Fruit fly (Drosophila melanogaster) whole organism, embryonic: ENCODE measurements around the gene wit.
A peak's percentile ranks its signal among the peaks of the same experiment; 100 is the strongest.

ENCODE experiments used
- Antp ChIP-seq: fragments of 200-800 bp; sonication (Bioruptor generic); optimal IDR thresholded peaks from 3 replicates; lab custom pipeline; 2016; ENCODE audit warnings: missing biosample characterization, missing genetic modification characterization
- Bgb ChIP-seq: fragments of 200-800 bp; sonication (Bioruptor generic); IDR thresholded peaks from 2 replicates; pipeline ENCODE4 v1.3.6; 2022; ENCODE audit warnings: missing biosample characterization, missing genetic modification characterization; ENCODE audit not compliant: partially characterized antibody
- C15 ChIP-seq: fragments of 200-800 bp; sonication (Bioruptor generic); IDR thresholded peaks from 3 replicates; pipeline ENCODE4 v1.3.6; 2022; ENCODE audit warnings: missing biosample characterization, missing genetic modification characterization
- CG10543 ChIP-seq: fragments of 200-800 bp; sonication (Bioruptor generic); optimal IDR thresholded peaks from 3 replicates; lab custom pipeline; 2017; ENCODE audit warnings: missing biosample characterization, mild to moderate bottlenecking, missing genetic modification characterization, moderate library complexity
- CG11456 ChIP-seq: fragments of 200-800 bp; sonication (Bioruptor generic); IDR thresholded peaks from 3 replicates; pipeline ENCODE4 v1.3.6; 2022; ENCODE audit warnings: missing biosample characterization, missing genetic modification characterization
- CG12155 ChIP-seq: fragments of 200-800 bp; sonication (Bioruptor generic); optimal IDR thresholded peaks from 3 replicates; lab custom pipeline; 2016; ENCODE audit warnings: missing biosample characterization, missing genetic modification characterization
- CG1647 ChIP-seq: fragments of 200-800 bp; sonication (Bioruptor generic); optimal IDR thresholded peaks from 3 replicates; lab custom pipeline; 2016; ENCODE audit warnings: missing biosample characterization, missing genetic modification characterization
- CG2120 ChIP-seq: fragments of 200-800 bp; sonication (Bioruptor generic); optimal IDR thresholded peaks from 3 replicates; lab custom pipeline; 2016; ENCODE audit warnings: missing biosample characterization, missing genetic modification characterization
- CG30020 ChIP-seq: fragments of 200-800 bp; optimal IDR thresholded peaks from 2 replicates; lab custom pipeline; 2019; ENCODE audit warnings: missing biosample characterization, mild to moderate bottlenecking, missing genetic modification characterization, moderate library complexity
- CG31388 ChIP-seq: fragments of 200-800 bp; sonication (Bioruptor generic); optimal IDR thresholded peaks from 2 replicates; lab custom pipeline; 2016; ENCODE audit warnings: missing biosample characterization, missing genetic modification characterization
- CG34224 ChIP-seq: fragments of 200-800 bp; sonication (Bioruptor generic); IDR thresholded peaks from 3 replicates; pipeline ENCODE4 v1.3.6; 2022; ENCODE audit warnings: missing biosample characterization, missing genetic modification characterization; ENCODE audit not compliant: partially characterized antibody
- CG4360 ChIP-seq: fragments of 200-800 bp; sonication (Bioruptor generic); IDR thresholded peaks from 2 replicates; pipeline ENCODE4 v1.3.6; 2022; ENCODE audit warnings: missing biosample characterization, missing genetic modification characterization
- CG4854 ChIP-seq: fragments of 200-800 bp; sonication (Bioruptor generic); optimal IDR thresholded peaks from 2 replicates; lab custom pipeline; 2016; ENCODE audit warnings: missing biosample characterization, missing genetic modification characterization, inconsistent platforms
- CG5953 ChIP-seq: fragments of 200-800 bp; sonication (Bioruptor generic); IDR thresholded peaks from 2 replicates; pipeline ENCODE4 v1.3.6; 2022; ENCODE audit warnings: missing biosample characterization, missing genetic modification characterization
- CG6175 ChIP-seq: fragments of 200-800 bp; sonication (Bioruptor generic); IDR thresholded peaks from 3 replicates; pipeline ENCODE4 v1.3.6; 2022; ENCODE audit warnings: missing biosample characterization, missing genetic modification characterization
- CG6765 ChIP-seq: fragments of 200-800 bp; sonication (Bioruptor generic); optimal IDR thresholded peaks from 3 replicates; lab custom pipeline; 2017; ENCODE audit warnings: missing biosample characterization, mild to moderate bottlenecking, missing genetic modification characterization
- CkIIα-i1 ChIP-seq: fragments of 200-800 bp; sonication (Bioruptor generic); IDR thresholded peaks from 2 replicates; pipeline ENCODE4 v1.3.6; 2022; ENCODE audit warnings: missing biosample characterization, missing genetic modification characterization
- Dfd ChIP-seq, 2 experiments: fragments of >200 bp; optimal IDR thresholded peaks; 2 replicates each; lab custom pipeline; 2017; ENCODE audit warnings: missing biosample characterization in 2 of 2, missing genetic modification characterization in 2 of 2
- Fer1 ChIP-seq: fragments of 200-800 bp; sonication (Bioruptor generic); optimal IDR thresholded peaks from 2 replicates; lab custom pipeline; 2017; ENCODE audit warnings: missing biosample characterization, mild to moderate bottlenecking, missing genetic modification characterization
- H15 ChIP-seq: fragments of 200-800 bp; sonication (Bioruptor generic); IDR thresholded peaks from 3 replicates; pipeline ENCODE4 v1.3.6; 2022; ENCODE audit warnings: missing biosample characterization, missing genetic modification characterization
- Hey ChIP-seq: fragments of 200-800 bp; sonication (Bioruptor generic); optimal IDR thresholded peaks from 3 replicates; lab custom pipeline; 2018; ENCODE audit warnings: missing biosample characterization, mild to moderate bottlenecking, missing genetic modification characterization
- HmgZ ChIP-seq: fragments of 200-800 bp; sonication (Bioruptor generic); optimal IDR thresholded peaks from 2 replicates; lab custom pipeline; 2018; ENCODE audit warnings: missing biosample characterization, mild to moderate bottlenecking, missing genetic modification characterization
- Hmr ChIP-seq: fragments of 200-800 bp; sonication (Bioruptor generic); optimal IDR thresholded peaks from 3 replicates; lab custom pipeline; 2017; ENCODE audit warnings: mild to moderate bottlenecking, missing biosample characterization, missing genetic modification reagents, missing genetic modification characterization
- Jarid2 ChIP-seq: fragments of 200-800 bp; sonication (Bioruptor generic); optimal IDR thresholded peaks from 3 replicates; lab custom pipeline; 2017; ENCODE audit warnings: mild to moderate bottlenecking, missing biosample characterization, missing genetic modification reagents, missing genetic modification characterization
- MTF-1 ChIP-seq: fragments of 200-800 bp; sonication (Bioruptor generic); optimal IDR thresholded peaks from 2 replicates; lab custom pipeline; 2018; ENCODE audit warnings: missing biosample characterization, mild to moderate bottlenecking, missing genetic modification characterization, borderline replicate concordance
- Oli ChIP-seq: fragments of 200-800 bp; sonication (Bioruptor generic); optimal IDR thresholded peaks from 2 replicates; lab custom pipeline; 2018; ENCODE audit warnings: missing biosample characterization, mild to moderate bottlenecking, missing genetic modification characterization, moderate library complexity
- Ravus ChIP-seq: fragments of 200-800 bp; sonication (Bioruptor generic); IDR thresholded peaks from 2 replicates; pipeline ENCODE4 v1.3.6; 2022; ENCODE audit warnings: missing biosample characterization, missing genetic modification characterization
- Sry-β ChIP-seq: fragments of 200-800 bp; sonication (Bioruptor generic); optimal IDR thresholded peaks from 2 replicates; lab custom pipeline; 2018; ENCODE audit warnings: missing biosample characterization, mild to moderate bottlenecking, missing genetic modification characterization, moderate library complexity
- Ssrp ChIP-seq: fragments of 200-800 bp; sonication (Bioruptor generic); optimal IDR thresholded peaks from 2 replicates; lab custom pipeline; 2018; ENCODE audit warnings: missing biosample characterization, mild to moderate bottlenecking, missing genetic modification characterization, moderate library complexity
- TFAM ChIP-seq: fragments of 200-800 bp; sonication (Bioruptor generic); optimal IDR thresholded peaks from 2 replicates; lab custom pipeline; 2017; ENCODE audit warnings: missing biosample characterization, missing genetic modification characterization, inconsistent platforms
- amos ChIP-seq: fragments of 200-800 bp; sonication (Bioruptor generic); IDR thresholded peaks from 2 replicates; pipeline ENCODE4 v1.3.6; 2022; ENCODE audit warnings: missing biosample characterization, missing genetic modification characterization; ENCODE audit not compliant: partially characterized antibody
- cas ChIP-seq: fragments of 200-800 bp; sonication (Bioruptor generic); IDR thresholded peaks from 2 replicates; pipeline ENCODE4 v1.3.6; 2022; ENCODE audit warnings: missing biosample characterization, missing genetic modification characterization
- caup ChIP-seq: fragments of 200-800 bp; sonication (Bioruptor generic); optimal IDR thresholded peaks from 3 replicates; lab custom pipeline; 2017; ENCODE audit warnings: missing biosample characterization, mild to moderate bottlenecking, missing genetic modification characterization, moderate library complexity; ENCODE audit not compliant: severe bottlenecking
- chinmo ChIP-seq: fragments of 200-800 bp; sonication (Bioruptor generic); IDR thresholded peaks from 4 replicates; pipeline ENCODE4 v1.3.6; 2022; ENCODE audit warnings: missing biosample characterization, missing genetic modification characterization; ENCODE audit not compliant: partially characterized antibody
- chn ChIP-seq: fragments of 200-800 bp; sonication (Bioruptor generic); optimal IDR thresholded peaks from 2 replicates; lab custom pipeline; 2016; ENCODE audit warnings: missing biosample characterization, missing genetic modification characterization
- ci ChIP-seq: fragments of 200-800 bp; sonication (Bioruptor generic); IDR thresholded peaks from 3 replicates; pipeline ENCODE4 v1.3.6; 2022; ENCODE audit warnings: missing biosample characterization, missing genetic modification characterization
- eve ChIP-seq, 2 experiments: fragments of >200 bp; optimal IDR thresholded peaks; 2 replicates each; lab custom pipeline; 2017; ENCODE audit warnings: missing biosample characterization in 2 of 2, missing genetic modification characterization in 2 of 2
- ewg ChIP-seq: fragments of 200-800 bp; sonication (Bioruptor generic); optimal IDR thresholded peaks from 3 replicates; lab custom pipeline; 2017; ENCODE audit warnings: mild to moderate bottlenecking, missing biosample characterization, missing genetic modification reagents, missing genetic modification characterization
- gsb ChIP-seq: fragments of 200-800 bp; sonication (Bioruptor generic); IDR thresholded peaks from 2 replicates; pipeline ENCODE4 v1.3.6; 2022; ENCODE audit warnings: missing biosample characterization, missing genetic modification characterization
- jing ChIP-seq: fragments of 200-800 bp; sonication (Bioruptor generic); optimal IDR thresholded peaks from 2 replicates; lab custom pipeline; 2018; ENCODE audit warnings: missing biosample characterization, mild to moderate bottlenecking, missing genetic modification characterization
- klu ChIP-seq: fragments of 200-800 bp; sonication (Bioruptor generic); IDR thresholded peaks from 2 replicates; pipeline ENCODE4 v1.3.6; 2022; ENCODE audit warnings: missing biosample characterization, missing genetic modification characterization
- mam ChIP-seq: fragments of 200-800 bp; sonication (Bioruptor generic); optimal IDR thresholded peaks from 3 replicates; lab custom pipeline; 2016; ENCODE audit warnings: missing biosample characterization, missing genetic modification characterization
- nom ChIP-seq: fragments of 200-800 bp; sonication (Bioruptor generic); optimal IDR thresholded peaks from 2 replicates; lab custom pipeline; 2017; ENCODE audit warnings: missing biosample characterization, missing genetic modification characterization, mild to moderate bottlenecking, moderate library complexity, missing genetic modification reagents
- onecut ChIP-seq: fragments of 200-800 bp; sonication (Bioruptor generic); IDR thresholded peaks from 2 replicates; pipeline ENCODE4 v1.3.6; 2022; ENCODE audit warnings: missing biosample characterization, missing genetic modification characterization
- peb ChIP-seq: fragments of 200-800 bp; sonication (Bioruptor generic); IDR thresholded peaks from 2 replicates; pipeline ENCODE4 v1.3.6; 2022; ENCODE audit warnings: missing biosample characterization, missing genetic modification characterization
- pho ChIP-seq: fragments of 200-800 bp; sonication (Bioruptor generic); optimal IDR thresholded peaks from 2 replicates; lab custom pipeline; 2016; ENCODE audit warnings: missing biosample characterization, missing genetic modification characterization
- sima ChIP-seq: fragments of 200-800 bp; sonication (Bioruptor generic); optimal IDR thresholded peaks from 2 replicates; lab custom pipeline; 2016; ENCODE audit warnings: missing biosample characterization, missing genetic modification characterization
- trh ChIP-seq: fragments of 200-800 bp; sonication (Bioruptor generic); optimal IDR thresholded peaks from 2 replicates; lab custom pipeline; 2016; ENCODE audit warnings: missing biosample characterization, missing genetic modification characterization
- ttk ChIP-seq: fragments of 200-800 bp; sonication (Bioruptor generic); IDR thresholded peaks from 2 replicates; pipeline ENCODE4 v2.1.2; 2022; ENCODE audit warnings: missing biosample characterization, missing genetic modification characterization

The wit gene

DNA sequence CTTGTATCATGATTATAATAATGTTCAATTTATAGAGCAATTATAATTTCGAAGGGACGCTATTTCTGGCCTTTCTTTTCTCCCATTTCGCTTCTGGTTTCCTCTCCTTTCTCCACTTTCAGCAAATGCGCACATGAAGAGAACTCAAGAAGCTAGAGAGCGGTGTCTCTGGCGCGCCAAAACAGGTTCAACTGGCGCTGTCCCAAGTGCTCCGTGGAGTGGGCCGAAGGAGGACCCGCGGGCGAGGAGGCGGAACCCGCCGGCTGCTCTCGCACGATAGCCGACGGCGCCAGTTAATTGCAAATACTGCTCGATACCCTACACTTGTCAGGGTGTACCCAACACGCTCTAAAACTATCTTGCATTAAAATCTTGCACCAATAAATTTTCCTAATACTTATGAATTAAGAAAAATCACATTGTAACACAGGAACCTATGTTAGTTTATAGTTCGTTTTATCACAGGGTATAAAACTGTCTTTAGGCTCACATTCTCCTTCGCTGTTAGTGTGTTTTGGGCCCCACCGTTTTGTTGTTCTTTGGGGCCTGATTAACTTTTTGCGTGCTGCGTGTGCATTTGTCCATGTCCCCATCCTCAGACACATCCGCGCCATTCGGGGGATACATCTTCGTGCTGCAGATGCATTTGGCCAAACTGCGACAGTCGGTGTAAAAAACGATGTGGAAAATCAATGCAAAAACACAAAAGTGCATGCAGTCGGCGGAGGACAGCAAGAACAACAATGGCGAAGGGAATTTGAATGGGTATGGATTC, 1.1 kb downstream of the wit start (continued):
- TF ChIP-seq CG11456 (GFP tag; lab: Robert Waterston, UW) (peak; percentile 97), H15 (GFP tag; lab: Robert Waterston, UW) (peak; percentile 87), CG6175 (peak; percentile 81), Bgb (GFP tag; lab: Robert Waterston, UW) (no peak), CG34224 (GFP tag; lab: Robert Waterston, UW) (no peak), CG10543 (GFP tag; lab: Kevin White, UChicago) (peak; percentile 49), ttk (GFP tag; lab: Robert Waterston, UW) (peak; percentile 91), CG31388 (GFP tag; lab: Kevin White, UChicago) (peak; percentile 53), HmgZ (peak; percentile 89), cas (GFP tag; lab: Robert Waterston, UW) (peak; percentile 87), Oli (tag; lab: Kevin White, UChicago) (peak; percentile 90), chinmo (no peak), CG4854 (GFP tag; lab: Kevin White, UChicago) (peak; percentile 56), jing (GFP tag; lab: Kevin White, UChicago) (peak; percentile 84), Fer1 (GFP tag; lab: Kevin White, UChicago) (peak; percentile 83), klu (GFP tag; lab: Robert Waterston, UW) (peak; percentile 79), C15 (GFP tag; lab: Robert Waterston, UW) (peak; percentile 86), TFAM (GFP tag; lab: Kevin White, UChicago) (no peak), amos (GFP tag; lab: Robert Waterston, UW) (no peak), nom (GFP tag; lab: Kevin White, UChicago) (peak; percentile 84), peb (GFP tag; lab: Robert Waterston, UW) (peak; percentile 87), MTF-1 (peak; percentile 73), CkIIα-i1 (GFP tag; lab: Robert Waterston, UW) (no peak; the same call in 1 of the 2 replicates), sima (GFP tag; lab: Kevin White, UChicago) (peak; percentile 39), CG12155 (GFP tag; lab: Kevin White, UChicago) (peak; percentile 80), Antp (peak; percentile 88), eve (GFP tag; optimal IDR thresholded peaks at IDR 0.05; lab: Kevin White, UChicago) (peak in 1 of 2 experiments; percentile 36), CG2120 (peak; percentile 95), onecut (GFP tag; lab: Robert Waterston, UW) (peak; percentile 75), CG30020 (tag; lab: Kevin White, UChicago) (no peak), CG5953 (peak; percentile 94), Hey (tag; lab: Kevin White, UChicago) (peak; percentile 6), ewg (GFP tag; lab: Kevin White, UChicago) (peak; percentile 76), mam (GFP tag; lab: Kevin White, UChicago) (peak; percentile 85), CG4360 (GFP tag; lab: Robert Waterston, UW) (peak; percentile 56), Hmr (GFP tag; lab: Kevin White, UChicago) (peak; percentile 88), caup (GFP tag; lab: Kevin White, UChicago) (peak; percentile 89), Jarid2 (GFP tag; lab: Kevin White, UChicago) (peak; percentile 47), ci (peak; percentile 98), trh (peak; percentile 65), pho (GFP tag; lab: Kevin White, UChicago) (peak; percentile 85), gsb (peak; percentile 87), Ravus (GFP tag; lab: Robert Waterston, UW) (peak; percentile 85), CG1647 (GFP tag; lab: Kevin White, UChicago) (peak; percentile 72), Sry-β (GFP tag; lab: Kevin White, UChicago) (no peak), CG6765 (GFP tag; lab: Kevin White, UChicago) (peak; percentile 52), Ssrp (tag; lab: Kevin White, UChicago) (peak; percentile 83), Dfd (GFP tag; optimal IDR thresholded peaks at IDR 0.05; lab: Kevin White, UChicago) (no peak), chn (peak; percentile 90)
